Worm (Caenorhabditis elegans) whole organism, late embryonic: ENCODE data around the gene Y54G2A.40.

Experiments
- C08G9.2 ChIP-seq: sonication (generic microtip); optimal IDR thresholded peaks from 2 replicates; lab custom pipeline; 2016; ENCODE audit warnings: mild to moderate bottlenecking, missing genetic modification characterization, moderate library complexity, missing compliant biosample characterization
- F13H6.1 ChIP-seq: sonication (generic microtip); optimal IDR thresholded peaks from 2 replicates; lab custom pipeline; 2016; ENCODE audit warnings: missing genetic modification characterization, missing compliant biosample characterization
- K02D7.2 ChIP-seq: sonication (generic microtip); optimal IDR thresholded peaks from 2 replicates; lab custom pipeline; 2017; ENCODE audit warnings: mild to moderate bottlenecking, missing genetic modification characterization, missing compliant biosample characterization
- K09A11.1 ChIP-seq: sonication (generic microtip); optimal IDR thresholded peaks from 2 replicates; lab custom pipeline; 2017; ENCODE audit warnings: antibody characterized with exemption, mild to moderate bottlenecking, missing genetic modification characterization, missing compliant biosample characterization; ENCODE audit not compliant: insufficient read depth
- T23F11.4 ChIP-seq: fragments of 200-800 bp; sonication (Bioruptor generic); optimal IDR thresholded peaks from 2 replicates; lab custom pipeline; 2018; ENCODE audit warnings: mild to moderate bottlenecking, missing genetic modification characterization, missing compliant biosample characterization
- Y22D7AL.16 ChIP-seq: sonication (generic microtip); optimal IDR thresholded peaks from 2 replicates; lab custom pipeline; 2016; ENCODE audit warnings: missing genetic modification characterization, missing compliant biosample characterization
- ama-1 ChIP-seq: fragments of 150-350 bp; optimal IDR thresholded peaks from 2 replicates; lab custom pipeline; 2014
- ceh-31 ChIP-seq: sonication (generic microtip); optimal IDR thresholded peaks from 2 replicates; lab custom pipeline; 2016; ENCODE audit warnings: missing genetic modification characterization, missing compliant biosample characterization
- ceh-34 ChIP-seq: sonication (generic microtip); optimal IDR thresholded peaks from 2 replicates; lab custom pipeline; 2016; ENCODE audit warnings: mild to moderate bottlenecking, missing genetic modification characterization, missing compliant biosample characterization
- ceh-45 ChIP-seq: fragments of 200-800 bp; sonication (Bioruptor generic); IDR thresholded peaks from 2 replicates; pipeline ENCODE4 v1.3.6; 2022; ENCODE audit warnings: missing genetic modification reagents, missing genetic modification characterization, missing compliant biosample characterization
- ceh-6 ChIP-seq: fragments of 200-800 bp; sonication (Bioruptor generic); optimal IDR thresholded peaks from 2 replicates; lab custom pipeline; 2018; ENCODE audit warnings: mild to moderate bottlenecking, missing genetic modification characterization, missing compliant biosample characterization
- ceh-9 ChIP-seq: sonication (generic microtip); optimal IDR thresholded peaks from 2 replicates; lab custom pipeline; 2016; ENCODE audit warnings: mild to moderate bottlenecking, missing genetic modification characterization, inconsistent platforms, missing compliant biosample characterization
- che-1 ChIP-seq: sonication (generic microtip); optimal IDR thresholded peaks from 2 replicates; lab custom pipeline; 2016; ENCODE audit warnings: mild to moderate bottlenecking, missing genetic modification characterization, missing compliant biosample characterization
- dmd-4 ChIP-seq: sonication (generic microtip); optimal IDR thresholded peaks from 2 replicates; lab custom pipeline; 2016; ENCODE audit warnings: borderline replicate concordance, missing genetic modification characterization, missing compliant biosample characterization
- elt-2 ChIP-seq: sonication (generic microtip); optimal IDR thresholded peaks from 2 replicates; lab custom pipeline; 2016; ENCODE audit warnings: missing genetic modification reagents, missing genetic modification characterization, missing compliant biosample characterization
- ets-4 ChIP-seq: sonication (generic microtip); optimal IDR thresholded peaks from 2 replicates; lab custom pipeline; 2016; ENCODE audit warnings: missing genetic modification characterization, missing compliant biosample characterization
- fax-1 ChIP-seq: sonication (generic microtip); optimal IDR thresholded peaks from 2 replicates; lab custom pipeline; 2016; ENCODE audit warnings: missing genotype, missing genetic modification characterization, missing compliant biosample characterization
- fkh-6 ChIP-seq: sonication (generic microtip); optimal IDR thresholded peaks from 2 replicates; lab custom pipeline; 2016; ENCODE audit warnings: missing genetic modification characterization, missing compliant biosample characterization
- gmeb-2 ChIP-seq: sonication (generic microtip); optimal IDR thresholded peaks from 2 replicates; lab custom pipeline; 2016; ENCODE audit warnings: missing genetic modification characterization, inconsistent platforms, missing compliant biosample characterization
- hlh-15 ChIP-seq: sonication (generic microtip); optimal IDR thresholded peaks from 2 replicates; lab custom pipeline; 2016; ENCODE audit warnings: missing genetic modification characterization, missing compliant biosample characterization
- hlh-6 ChIP-seq: sonication (generic microtip); optimal IDR thresholded peaks from 2 replicates; lab custom pipeline; 2016; ENCODE audit warnings: missing genotype, missing genetic modification characterization, missing compliant biosample characterization
- hlh-8 ChIP-seq: sonication (generic microtip); optimal IDR thresholded peaks from 2 replicates; lab custom pipeline; 2016; ENCODE audit warnings: missing genotype, missing genetic modification characterization, missing compliant biosample characterization
- lim-6 ChIP-seq: sonication (generic microtip); optimal IDR thresholded peaks from 2 replicates; lab custom pipeline; 2016; ENCODE audit warnings: missing genetic modification characterization, missing compliant biosample characterization
- mec-3 ChIP-seq: sonication (generic microtip); optimal IDR thresholded peaks from 2 replicates; lab custom pipeline; 2016; ENCODE audit warnings: borderline replicate concordance, missing genetic modification characterization, missing compliant biosample characterization
- nfya-1 ChIP-seq: sonication (generic microtip); optimal IDR thresholded peaks from 2 replicates; lab custom pipeline; 2017; ENCODE audit warnings: missing genetic modification characterization, mild to moderate bottlenecking, missing compliant biosample characterization, antibody characterized with exemption, moderate library complexity
- npax-4 ChIP-seq: sonication (generic microtip); optimal IDR thresholded peaks from 2 replicates; lab custom pipeline; 2016; ENCODE audit warnings: missing genetic modification characterization, missing compliant biosample characterization
- odd-2 ChIP-seq: sonication (generic microtip); optimal IDR thresholded peaks from 2 replicates; lab custom pipeline; 2017; ENCODE audit warnings: antibody characterized with exemption, mild to moderate bottlenecking, missing genetic modification characterization, missing compliant biosample characterization
- pha-4 ChIP-seq: fragments of 150-350 bp; optimal IDR thresholded peaks from 2 replicates; lab custom pipeline; 2018; ENCODE audit warnings: missing biosample characterization, missing genetic modification reagents, missing genetic modification characterization
- pros-1 ChIP-seq: fragments of 150-350 bp; optimal IDR thresholded peaks from 2 replicates; lab custom pipeline; 2014; ENCODE audit warnings: missing biosample characterization, missing genetic modification reagents, missing genetic modification characterization
- ref-2 ChIP-seq: sonication (generic microtip); optimal IDR thresholded peaks from 2 replicates; lab custom pipeline; 2016; ENCODE audit warnings: missing genetic modification characterization, missing compliant biosample characterization
- tbx-2 ChIP-seq: sonication (generic microtip); optimal IDR thresholded peaks from 2 replicates; lab custom pipeline; 2016; ENCODE audit warnings: missing genetic modification characterization, missing compliant biosample characterization
- tbx-7 ChIP-seq: sonication (generic microtip); optimal IDR thresholded peaks from 2 replicates; lab custom pipeline; 2016; ENCODE audit warnings: missing genotype, missing genetic modification characterization, missing compliant biosample characterization
- ttx-3 ChIP-seq: sonication (generic microtip); optimal IDR thresholded peaks from 2 replicates; lab custom pipeline; 2016; ENCODE audit warnings: missing genetic modification reagents, missing genetic modification characterization, missing compliant biosample characterization
- unc-3 ChIP-seq, 2 experiments: fragments of 200-800 bp in 1 of 2; sonication (Bioruptor generic) in 1 of 2; sonication (generic microtip) in 1 of 2; conservative IDR thresholded peaks in 1 of 2; optimal IDR thresholded peaks in 1 of 2; 2 replicates each; pipeline versions ENCODE4 v1.3.6 to Lab custom; 2016 to 2022; ENCODE audit warnings: missing compliant biosample characterization in 2 of 2, missing genetic modification characterization in 2 of 2, missing genetic modification reagents in 1 of 2
- unc-55 ChIP-seq: sonication (generic microtip); optimal IDR thresholded peaks from 2 replicates; lab custom pipeline; 2017; ENCODE audit warnings: missing biosample characterization, missing genetic modification reagents, missing genetic modification characterization
- ztf-16 ChIP-seq: sonication (generic microtip); optimal IDR thresholded peaks from 2 replicates; lab custom pipeline; 2017; ENCODE audit warnings: missing genetic modification characterization, missing compliant biosample characterization

Y54G2A.40 gene

DNA sequence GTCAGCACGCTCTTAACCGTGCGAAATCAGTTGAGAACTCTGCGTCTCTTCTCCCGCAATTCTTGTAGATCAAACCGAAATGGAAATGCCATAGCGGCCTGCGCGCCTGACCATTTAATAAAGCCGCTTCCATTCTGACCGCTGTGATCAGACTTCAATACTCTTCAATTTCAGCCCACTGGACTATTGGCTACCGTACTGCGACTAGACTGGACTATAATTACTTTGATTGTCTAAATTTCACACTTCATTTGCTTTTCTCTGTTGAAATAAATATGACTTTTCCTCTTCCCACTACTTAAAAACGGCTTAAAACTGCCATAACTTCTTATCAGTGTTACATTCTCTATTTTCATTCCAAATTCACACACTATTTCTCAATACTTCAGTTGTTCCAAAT is 8.0 kb upstream of the Y54G2A.40 start, which contains the start of gene Y54G2A.7:
Gene Y54G2A.7 (plus strand): TSS at position 301 of the 400 bp plus-strand sequence.
- no peak for TF ChIP-seq hlh-15 (tag; lab: Kevin White, UChicago)
- no peak for TF ChIP-seq nfya-1 (tag; lab: Kevin White, UChicago)
- TF ChIP-seq ttx-3 (tag; lab: Kevin White, UChicago): no peak
- no peak for TF ChIP-seq C08G9.2 (tag; lab: Kevin White, UChicago)
- TF ChIP-seq elt-2 (tag; lab: Kevin White, UChicago): no peak
- TF ChIP-seq ref-2 (tag; lab: Kevin White, UChicago): no peak
- TF ChIP-seq lim-6: no peak
- no peak for TF ChIP-seq K02D7.2
- no peak for TF ChIP-seq fax-1 (tag; lab: Kevin White, UChicago)
- TF ChIP-seq odd-2 (tag; lab: Kevin White, UChicago): no peak
- no peak for TF ChIP-seq gmeb-2 (tag; lab: Kevin White, UChicago)
- TF ChIP-seq ceh-45 (GFP tag; lab: Robert Waterston, UW): no peak
- no peak for TF ChIP-seq hlh-6
- TF ChIP-seq pha-4: no peak
- TF ChIP-seq hlh-8 (tag; lab: Kevin White, UChicago): no peak
- TF ChIP-seq F13H6.1: no peak
- TF ChIP-seq mec-3 (tag; lab: Kevin White, UChicago): no peak
- TF ChIP-seq T23F11.4 (GFP tag; lab: Kevin White, UChicago): no peak
- TF ChIP-seq ceh-31 (tag; lab: Kevin White, UChicago): no peak
- TF ChIP-seq unc-55 (GFP tag; lab: Kevin White, UChicago): no peak

DNA sequence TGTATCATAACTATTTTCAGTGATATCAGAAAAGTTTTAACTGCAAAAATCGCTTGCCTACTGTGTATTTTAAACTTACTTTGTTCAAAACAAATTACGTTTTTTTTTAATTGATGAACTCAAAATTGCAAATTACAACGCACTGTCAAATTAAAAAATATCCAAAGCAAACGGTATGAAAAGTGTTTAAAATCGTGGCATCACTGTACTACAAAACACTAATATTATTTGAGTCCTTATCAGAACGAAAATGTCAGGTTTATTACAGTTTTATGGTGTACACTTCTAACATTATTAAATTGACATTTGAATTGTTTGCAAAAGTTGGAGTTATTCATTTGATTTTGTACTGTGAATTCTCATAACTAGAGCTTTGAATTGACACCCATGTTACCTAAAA is 5.0 kb upstream of the Y54G2A.40 start, which contains the start of gene clec-83:
Gene clec-83 (minus strand): TSS at position 213 of the 400 bp plus-strand sequence.
- no peak for TF ChIP-seq dmd-4 (tag; lab: Kevin White, UChicago)
- no peak for TF ChIP-seq C08G9.2 (tag; lab: Kevin White, UChicago)
- no peak for TF ChIP-seq elt-2 (tag; lab: Kevin White, UChicago)
- no peak for TF ChIP-seq pros-1
- no peak for TF ChIP-seq ceh-45 (GFP tag; lab: Robert Waterston, UW)
- no peak for TF ChIP-seq ets-4 (tag; lab: Kevin White, UChicago)
- TF ChIP-seq ceh-34 (tag; lab: Kevin White, UChicago): no peak
- TF ChIP-seq ztf-16 (tag; lab: Kevin White, UChicago): no peak
- TF ChIP-seq ceh-6: no peak
- no peak for TF ChIP-seq hlh-8 (tag; lab: Kevin White, UChicago)
- no peak for TF ChIP-seq npax-4
- no peak for TF ChIP-seq pha-4

DNA sequence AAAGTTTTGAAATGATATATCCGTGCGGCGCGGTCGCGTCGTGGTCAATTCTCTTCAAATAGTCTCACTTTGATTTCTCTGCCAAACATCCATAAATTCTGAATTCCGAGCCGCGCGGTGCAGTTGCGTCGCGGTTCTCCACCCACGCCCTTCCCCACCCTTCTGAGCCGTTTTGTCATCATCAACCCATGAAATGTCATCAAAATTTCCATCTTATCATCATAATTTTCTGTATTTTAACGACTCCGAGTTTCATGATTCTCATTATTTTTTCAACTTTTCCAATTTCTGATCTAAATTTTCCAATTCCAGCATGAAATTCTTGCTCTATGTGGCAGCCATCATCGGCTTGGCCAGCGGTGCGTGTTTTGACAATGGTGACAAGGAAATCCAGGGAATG is 4.1 kb upstream of the Y54G2A.40 start, which contains the start of gene clec-84:
Gene clec-84 (plus strand): TSS at position 301 of the 400 bp plus-strand sequence.
- TF ChIP-seq fkh-6 (tag; lab: Kevin White, UChicago) (no peak), ama-1 (lab: Kevin White, UChicago) (no peak)

DNA sequence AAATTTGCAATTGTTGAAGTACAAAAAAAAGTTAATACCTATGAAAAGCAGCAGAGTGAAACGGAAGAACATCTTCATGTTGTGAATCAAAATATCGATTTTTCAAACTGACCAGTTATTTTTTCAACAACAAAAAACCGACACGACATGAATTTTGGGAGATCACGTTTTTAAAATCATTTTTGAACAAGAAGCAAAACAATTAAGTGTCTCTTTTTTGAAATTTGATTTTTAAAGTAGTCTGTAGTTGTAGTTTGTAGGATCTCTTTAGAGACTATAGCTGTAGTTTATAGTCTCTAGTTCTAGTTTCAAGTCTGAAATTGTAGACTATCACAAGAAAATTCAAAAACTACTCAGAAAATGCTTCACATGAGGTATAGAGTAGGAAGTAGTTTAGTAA is 2.4 kb upstream of the Y54G2A.40 start, which contains the start of gene Y54G2A.15:
Gene Y54G2A.15 (minus strand): TSS at position 101 of the 400 bp plus-strand sequence.
- TF ChIP-seq tbx-2 (tag; lab: Kevin White, UChicago): no peak
- no peak for TF ChIP-seq K02D7.2
- TF ChIP-seq ceh-45 (GFP tag; lab: Robert Waterston, UW): no peak
- TF ChIP-seq ceh-9 (tag; lab: Kevin White, UChicago): no peak
- no peak for TF ChIP-seq ceh-6
- TF ChIP-seq che-1 (tag; lab: Kevin White, UChicago): no peak
- no peak for TF ChIP-seq ceh-34 (tag; lab: Kevin White, UChicago)
- no peak for TF ChIP-seq Y22D7AL.16 (tag; lab: Kevin White, UChicago)
- TF ChIP-seq elt-2 (tag; lab: Kevin White, UChicago): no peak
- TF ChIP-seq hlh-15 (tag; lab: Kevin White, UChicago): no peak
- no peak for TF ChIP-seq npax-4
- no peak for TF ChIP-seq tbx-7 (tag; lab: Kevin White, UChicago)
- TF ChIP-seq K09A11.1 (tag; lab: Kevin White, UChicago): no peak
- TF ChIP-seq C08G9.2 (tag; lab: Kevin White, UChicago): no peak
- TF ChIP-seq dmd-4 (tag; lab: Kevin White, UChicago): no peak
- TF ChIP-seq unc-3 (GFP tag; conservative IDR thresholded peaks at IDR 0.05; lab: Robert Waterston, UW): no peak
- no peak for TF ChIP-seq unc-3 (tag; optimal IDR thresholded peaks at IDR 0.05; lab: Kevin White, UChicago)
